Fruit fly (Drosophila melanogaster) whole organism, prepupa: ENCODE data around the gene XNP.
A peak's percentile ranks its signal among the peaks of the same experiment; 100 is the strongest.

ENCODE experiments used
- Blimp-1 ChIP-seq: fragments of 200-800 bp; sonication (Bioruptor generic); optimal IDR thresholded peaks from 3 replicates; lab custom pipeline; 2017; ENCODE audit warnings: missing biosample characterization, missing genetic modification characterization, mild to moderate bottlenecking, moderate library complexity, missing genetic modification reagents
- CG10669 ChIP-seq: fragments of 200-800 bp; sonication (Bioruptor generic); optimal IDR thresholded peaks from 3 replicates; lab custom pipeline; 2018; ENCODE audit warnings: missing biosample characterization, mild to moderate bottlenecking, missing genetic modification characterization, moderate library complexity
- CG11294 ChIP-seq: fragments of 200-800 bp; sonication (Bioruptor generic); IDR thresholded peaks from 2 replicates; pipeline ENCODE4 v1.3.6; 2022; ENCODE audit warnings: missing biosample characterization, missing genetic modification characterization
- CG11762 ChIP-seq: fragments of 200-800 bp; sonication (Bioruptor generic); optimal IDR thresholded peaks from 3 replicates; lab custom pipeline; 2016; ENCODE audit warnings: missing biosample characterization, missing genetic modification characterization; ENCODE audit not compliant: insufficient read depth
- CG11902 ChIP-seq: fragments of 200-800 bp; sonication (Bioruptor generic); optimal IDR thresholded peaks from 3 replicates; lab custom pipeline; 2016; ENCODE audit warnings: missing biosample characterization, missing genetic modification characterization
- CG15336 ChIP-seq: fragments of 200-800 bp; sonication (Bioruptor generic); IDR thresholded peaks from 2 replicates; pipeline ENCODE4 v1.3.6; 2022; ENCODE audit warnings: missing biosample characterization, missing genetic modification characterization
- CG1621 ChIP-seq: fragments of 200-800 bp; sonication (Bioruptor generic); optimal IDR thresholded peaks from 3 replicates; lab custom pipeline; 2018; ENCODE audit warnings: missing biosample characterization, mild to moderate bottlenecking, missing genetic modification characterization
- CG16779 ChIP-seq: fragments of 200-800 bp; sonication (Bioruptor generic); optimal IDR thresholded peaks from 3 replicates; lab custom pipeline; 2017; ENCODE audit warnings: missing biosample characterization, mild to moderate bottlenecking, missing genetic modification characterization
- CG3032 ChIP-seq: fragments of 200-800 bp; optimal IDR thresholded peaks from 2 replicates; lab custom pipeline; 2019; ENCODE audit warnings: missing biosample characterization, mild to moderate bottlenecking, missing genetic modification characterization, moderate library complexity
- CG32006 ChIP-seq: fragments of 200-800 bp; sonication (Bioruptor generic); optimal IDR thresholded peaks from 3 replicates; lab custom pipeline; 2017; ENCODE audit warnings: missing biosample characterization, mild to moderate bottlenecking, missing genetic modification characterization
- CG4318 ChIP-seq: fragments of 200-800 bp; sonication (Bioruptor generic); optimal IDR thresholded peaks from 3 replicates; lab custom pipeline; 2017; ENCODE audit warnings: missing biosample characterization, mild to moderate bottlenecking, missing genetic modification characterization
- CG6163 ChIP-seq: fragments of 200-800 bp; sonication (Bioruptor generic); IDR thresholded peaks from 3 replicates; pipeline ENCODE4 v1.3.6; 2022; ENCODE audit warnings: missing biosample characterization, missing genetic modification characterization
- CG6792 ChIP-seq: fragments of 200-800 bp; sonication (Bioruptor generic); optimal IDR thresholded peaks from 3 replicates; lab custom pipeline; 2016; ENCODE audit warnings: missing biosample characterization, missing genetic modification characterization
- CG6808 ChIP-seq: fragments of 200-800 bp; sonication (Bioruptor generic); optimal IDR thresholded peaks from 3 replicates; lab custom pipeline; 2017; ENCODE audit warnings: missing biosample characterization, missing genetic modification characterization, mild to moderate bottlenecking, moderate library complexity, missing genetic modification reagents
- CG8632 ChIP-seq: fragments of 200-800 bp; sonication (Bioruptor generic); optimal IDR thresholded peaks from 3 replicates; lab custom pipeline; 2016; ENCODE audit warnings: missing biosample characterization, missing genetic modification characterization
- Eip75B ChIP-seq: fragments of 200-800 bp; sonication (Bioruptor generic); optimal IDR thresholded peaks from 3 replicates; lab custom pipeline; 2016; ENCODE audit warnings: missing biosample characterization, missing genetic modification characterization
- Eip78C ChIP-seq: fragments of 200-800 bp; sonication (Bioruptor generic); peaks from one replicate; lab custom pipeline; 2016; ENCODE audit warnings: missing biosample characterization, missing genetic modification characterization
- Eip93F ChIP-seq: fragments of 200-800 bp; sonication (Bioruptor generic); optimal IDR thresholded peaks from 2 replicates; lab custom pipeline; 2016; ENCODE audit warnings: missing biosample characterization, mild to moderate bottlenecking, missing genetic modification characterization
- Ets96B ChIP-seq: fragments of 200-800 bp; optimal IDR thresholded peaks from 2 replicates; lab custom pipeline; 2019; ENCODE audit warnings: missing biosample characterization, mild to moderate bottlenecking, missing genetic modification characterization, moderate library complexity
- Hr38 ChIP-seq: sonication (Bioruptor generic); optimal IDR thresholded peaks from 2 replicates; lab custom pipeline; 2016; ENCODE audit warnings: missing biosample characterization, missing genetic modification characterization
- Hr39 ChIP-seq: fragments of 200-800 bp; sonication (Bioruptor generic); optimal IDR thresholded peaks from 2 replicates; lab custom pipeline; 2016; ENCODE audit warnings: missing biosample characterization, missing genetic modification characterization
- OdsH ChIP-seq: fragments of 200-800 bp; sonication (Bioruptor generic); optimal IDR thresholded peaks from 3 replicates; lab custom pipeline; 2016; ENCODE audit warnings: missing biosample characterization, missing genetic modification characterization
- Sox14 ChIP-seq: fragments of 200-800 bp; sonication (Bioruptor generic); optimal IDR thresholded peaks from 3 replicates; lab custom pipeline; 2016; ENCODE audit warnings: missing biosample characterization, missing genetic modification characterization
- Sox15 ChIP-seq: fragments of 200-800 bp; sonication (Bioruptor generic); optimal IDR thresholded peaks from 3 replicates; lab custom pipeline; 2016; ENCODE audit warnings: missing biosample characterization, missing genetic modification characterization
- acj6 ChIP-seq: fragments of 200-800 bp; sonication (Bioruptor generic); optimal IDR thresholded peaks from 3 replicates; lab custom pipeline; 2016; ENCODE audit warnings: missing biosample characterization, missing genetic modification characterization
- cyc ChIP-seq: fragments of 200-800 bp; sonication (Bioruptor generic); optimal IDR thresholded peaks from 3 replicates; lab custom pipeline; 2016; ENCODE audit warnings: missing biosample characterization, missing genetic modification characterization
- dsx ChIP-seq: fragments of 200-800 bp; optimal IDR thresholded peaks from 3 replicates; lab custom pipeline; 2019; ENCODE audit warnings: missing biosample characterization, mild to moderate bottlenecking, missing genetic modification characterization, moderate library complexity; ENCODE audit not compliant: poor library complexity, severe bottlenecking
- esn ChIP-seq: fragments of 200-800 bp; sonication (Bioruptor generic); optimal IDR thresholded peaks from 2 replicates; lab custom pipeline; 2016; ENCODE audit warnings: missing biosample characterization, mild to moderate bottlenecking, missing genetic modification characterization, moderate library complexity
- fd85E ChIP-seq: fragments of 200-800 bp; sonication (Bioruptor generic); optimal IDR thresholded peaks from 3 replicates; lab custom pipeline; 2016; ENCODE audit warnings: missing biosample characterization, missing genetic modification characterization
- fkh ChIP-seq: fragments of 200-800 bp; sonication (Bioruptor generic); optimal IDR thresholded peaks from 3 replicates; lab custom pipeline; 2017; ENCODE audit warnings: missing biosample characterization, mild to moderate bottlenecking, missing genetic modification characterization, moderate library complexity
- lz ChIP-seq: fragments of 200-800 bp; sonication (Bioruptor generic); optimal IDR thresholded peaks from 3 replicates; lab custom pipeline; 2016; ENCODE audit warnings: missing biosample characterization, missing genetic modification characterization
- pdm3 ChIP-seq: fragments of 200-800 bp; sonication (Bioruptor generic); optimal IDR thresholded peaks from 3 replicates; lab custom pipeline; 2016; ENCODE audit warnings: missing biosample characterization, missing genetic modification characterization
- ss ChIP-seq, 2 experiments: fragments of 200-800 bp; sonication (Bioruptor generic); optimal IDR thresholded peaks; 2 replicates in 1 of 2; 3 replicates in 1 of 2; lab custom pipeline; 2017 to 2018; ENCODE audit warnings: mild to moderate bottlenecking in 2 of 2, missing biosample characterization in 2 of 2, missing genetic modification characterization in 2 of 2, moderate library complexity in 1 of 2
- svp ChIP-seq: fragments of 200-800 bp; sonication (Bioruptor generic); peaks from one replicate; lab custom pipeline; 2016; ENCODE audit warnings: missing biosample characterization, missing genetic modification characterization
- topi ChIP-seq: fragments of 200-800 bp; sonication (Bioruptor generic); optimal IDR thresholded peaks from 3 replicates; lab custom pipeline; 2016; ENCODE audit warnings: missing biosample characterization, missing genetic modification characterization
- vri ChIP-seq: fragments of 200-800 bp; sonication (Bioruptor generic); optimal IDR thresholded peaks from 3 replicates; lab custom pipeline; 2016; ENCODE audit warnings: missing biosample characterization, mild to moderate bottlenecking, missing genetic modification characterization

XNP gene

DNA sequence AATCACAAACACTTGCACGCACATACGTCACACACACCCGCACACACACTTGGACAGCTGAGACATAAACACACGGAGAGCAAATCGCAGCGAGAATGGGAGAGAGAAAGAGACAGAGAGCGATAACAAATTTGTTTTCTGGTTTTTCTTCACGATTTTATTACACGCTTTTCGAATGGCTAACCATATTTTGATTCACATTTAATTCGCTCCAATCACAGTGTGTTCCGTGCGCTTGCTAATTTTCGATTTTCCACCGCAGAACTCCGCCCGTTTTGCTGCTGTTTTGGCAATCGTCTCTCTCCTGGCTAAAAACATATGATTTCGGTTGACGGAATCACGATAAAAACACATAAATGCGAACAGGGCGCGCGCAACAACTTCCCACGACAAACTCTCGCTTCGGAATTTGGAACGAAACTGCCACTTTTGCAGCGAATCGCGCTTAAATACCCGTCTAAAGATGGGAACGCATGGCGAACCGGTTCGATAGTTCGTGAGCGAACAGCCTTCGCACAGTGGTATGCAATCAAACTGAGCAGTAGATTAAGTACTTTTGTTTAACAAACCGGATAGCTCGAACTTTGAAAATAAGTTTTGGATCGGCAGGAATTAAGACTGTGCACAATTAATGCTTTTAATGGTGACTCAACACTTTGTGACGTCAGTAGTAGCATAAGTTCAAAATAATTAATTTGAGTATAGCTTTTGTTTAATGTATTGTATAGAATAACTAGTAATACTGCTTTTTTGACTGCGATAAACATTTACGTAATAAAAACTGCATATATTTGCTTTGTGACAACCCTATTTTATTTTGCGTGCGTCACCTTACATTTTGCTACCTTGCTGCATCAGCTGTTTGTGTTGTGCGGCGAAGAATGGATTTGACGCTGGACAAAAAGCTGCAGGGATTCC lies 9.7 kb downstream of the XNP start, which contains the start of the genes Fur1 and Vps33B (continued):
- TF ChIP-seq CG11294 (peak; percentile 92), CG6163 (GFP tag; lab: Robert Waterston, UW) (peak; percentile 95), CG6792 (GFP tag; lab: Kevin White, UChicago) (peak; percentile 97), Blimp-1 (GFP tag; lab: Kevin White, UChicago) (peak; percentile 86), Eip75B (peak; percentile 98), Sox15 (GFP tag; lab: Kevin White, UChicago) (peak; percentile 98), CG11902 (peak; percentile 96), cyc (GFP tag; lab: Kevin White, UChicago) (peak; percentile 98), OdsH (peak; percentile 99), CG6808 (GFP tag; lab: Kevin White, UChicago) (peak; percentile 93), Hr39 (peak; percentile 99), CG10669 (GFP tag; lab: Kevin White, UChicago) (peak; percentile 94), CG3032 (tag; lab: Kevin White, UChicago) (peak; percentile 96), acj6 (GFP tag; lab: Kevin White, UChicago) (peak; percentile 98), esn (peak; percentile 99), fd85E (GFP tag; lab: Kevin White, UChicago) (peak; percentile 92), Ets96B (tag; lab: Kevin White, UChicago) (peak; percentile 95), Eip78C (GFP tag; lab: Kevin White, UChicago) (peak; percentile 99), topi (peak; percentile 98), CG16779 (tag; lab: Kevin White, UChicago) (peak; percentile 85), CG15336 (GFP tag; lab: Robert Waterston, UW) (peak; percentile 96), pdm3 (peak; percentile 99), Hr38 (peak; percentile 91), fkh (GFP tag; lab: Kevin White, UChicago) (peak; percentile 86), lz (GFP tag; lab: Kevin White, UChicago) (peak; percentile 99), CG4318 (GFP tag; lab: Kevin White, UChicago) (peak; percentile 97), svp (peak; percentile 99), CG1621 (tag; lab: Kevin White, UChicago) (peak; percentile 94), Eip93F (GFP tag; lab: Kevin White, UChicago) (peak; percentile 91), Sox14 (GFP tag; lab: Kevin White, UChicago) (peak; percentile 98), CG11762 (GFP tag; lab: Kevin White, UChicago) (peak; percentile 97), CG32006 (peak; percentile 98)

DNA sequence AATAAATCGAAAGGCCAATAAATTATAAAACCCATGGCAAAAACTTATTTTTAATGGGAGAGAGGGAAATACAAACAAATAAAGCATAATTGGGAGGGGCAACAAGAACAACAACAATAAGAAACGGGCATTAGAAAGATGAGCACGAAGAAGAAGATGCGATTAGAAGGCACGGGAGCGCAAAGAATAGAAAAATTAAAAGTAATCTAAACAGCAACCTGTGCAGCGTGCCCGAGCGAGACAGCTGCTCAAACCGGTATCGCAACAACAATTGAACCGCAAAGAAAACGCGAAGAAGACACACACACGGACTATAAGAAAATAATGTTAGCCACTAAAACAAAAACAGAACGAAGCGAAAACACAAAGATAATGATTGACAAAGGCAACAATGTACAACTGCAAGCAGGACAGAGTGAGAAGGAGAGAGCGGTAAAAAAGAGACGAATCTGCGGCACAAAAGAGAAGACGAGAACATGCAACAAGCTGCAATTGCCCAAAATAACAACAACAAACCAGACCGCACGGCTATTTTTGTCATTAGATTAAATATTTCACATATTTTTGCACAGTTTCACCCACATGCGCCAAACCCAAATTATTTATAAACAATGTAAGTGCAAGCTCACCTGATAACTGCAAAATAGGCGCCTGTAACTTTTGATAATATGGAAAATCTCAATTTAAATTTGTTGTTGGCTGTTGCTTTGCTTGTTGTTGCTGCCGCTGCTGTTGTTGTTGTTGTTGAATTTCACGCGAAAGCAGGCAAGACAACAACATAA lies 10.6 kb downstream of the XNP start:
- TF ChIP-seq Sox14 (GFP tag; lab: Kevin White, UChicago) (peak; percentile 30), ss (GFP tag; optimal IDR thresholded peaks at IDR 0.05; lab: Kevin White, UChicago) (peak in 1 of 2 experiments; percentile 14), CG6163 (GFP tag; lab: Robert Waterston, UW) (peak; percentile 42; the same call in 1 of the 3 replicates), Sox15 (GFP tag; lab: Kevin White, UChicago) (no peak), dsx (peak; percentile 94), OdsH (no peak), Eip78C (GFP tag; lab: Kevin White, UChicago) (peak; percentile 52), CG15336 (GFP tag; lab: Robert Waterston, UW) (0 out of 2 replicates have a peak, but pooled peaks have one; percentile 9)

DNA sequence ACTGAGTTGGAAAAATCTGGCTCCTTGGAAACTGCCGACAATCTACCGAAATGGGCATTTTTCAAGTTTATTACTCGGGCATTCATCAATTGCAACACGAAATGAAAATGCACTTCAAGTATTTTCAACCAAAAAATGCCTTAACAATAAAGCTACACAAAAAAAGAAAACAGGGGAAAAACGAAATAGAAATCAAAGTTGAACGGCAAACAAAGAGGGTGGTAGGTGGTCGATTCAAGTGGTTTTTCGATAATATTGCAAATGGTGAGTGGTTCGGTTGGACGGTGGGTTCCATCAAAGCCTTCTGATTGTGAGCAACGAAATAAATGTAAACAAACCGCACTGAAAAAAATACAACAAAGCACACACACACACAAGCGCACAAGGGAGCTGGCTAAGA lies 16.5 kb downstream of the XNP start:
- TF ChIP-seq CG8632 (GFP tag; lab: Kevin White, UChicago) (no peak), vri (peak; percentile 28)
